Fruit fly (Drosophila melanogaster): ENCODE measurements around the gene ArgRS.
A peak's percentile ranks its signal among the peaks of the same experiment; 100 is the strongest.

The ArgRS gene

DNA sequence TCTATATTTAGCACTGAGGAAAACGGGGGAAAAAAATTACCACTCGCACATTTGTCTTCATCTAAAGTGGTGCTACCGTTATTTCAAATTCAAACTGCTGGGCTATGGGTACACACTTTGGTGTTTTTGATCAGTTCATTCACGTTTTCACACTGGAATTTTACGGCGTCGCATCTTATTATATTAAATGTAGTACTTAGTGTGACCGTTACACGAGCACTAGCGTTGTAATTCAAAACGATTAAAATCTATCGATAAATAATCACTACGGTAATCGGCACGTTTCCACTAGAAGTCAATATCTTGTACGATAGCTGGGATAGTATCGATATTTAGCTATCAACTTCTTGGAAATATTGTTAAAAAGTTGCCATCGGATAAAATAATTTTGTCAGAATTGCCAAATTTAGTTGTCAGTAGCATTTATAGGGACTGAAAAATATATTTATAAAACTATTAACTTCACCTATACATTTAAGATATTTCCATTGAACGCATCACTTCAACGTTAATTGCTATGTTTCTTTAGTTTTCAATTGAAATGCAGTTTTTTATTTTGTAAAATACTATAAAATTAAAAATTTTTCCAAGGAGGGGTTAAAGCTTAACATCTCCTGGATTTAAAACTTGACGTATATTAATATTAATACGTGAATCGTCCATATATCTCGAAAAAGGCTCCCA, 13.8 kb upstream of the ArgRS start, which contains the start of the genes CG46440 and Myb (continued):
- TF ChIP-seq pnt (GFP tag; optimal IDR thresholded peaks at IDR 0.05) (no peak), CG6689 (GFP tag; IDR thresholded peaks at IDR 0.05) (no peak), pzg (GFP tag; optimal IDR thresholded peaks at IDR 0.05) (peak; percentile 68), mld (GFP tag; IDR thresholded peaks at IDR 0.05; ENCODE audit: partially characterized antibody) (peak; percentile 75)

DNA sequence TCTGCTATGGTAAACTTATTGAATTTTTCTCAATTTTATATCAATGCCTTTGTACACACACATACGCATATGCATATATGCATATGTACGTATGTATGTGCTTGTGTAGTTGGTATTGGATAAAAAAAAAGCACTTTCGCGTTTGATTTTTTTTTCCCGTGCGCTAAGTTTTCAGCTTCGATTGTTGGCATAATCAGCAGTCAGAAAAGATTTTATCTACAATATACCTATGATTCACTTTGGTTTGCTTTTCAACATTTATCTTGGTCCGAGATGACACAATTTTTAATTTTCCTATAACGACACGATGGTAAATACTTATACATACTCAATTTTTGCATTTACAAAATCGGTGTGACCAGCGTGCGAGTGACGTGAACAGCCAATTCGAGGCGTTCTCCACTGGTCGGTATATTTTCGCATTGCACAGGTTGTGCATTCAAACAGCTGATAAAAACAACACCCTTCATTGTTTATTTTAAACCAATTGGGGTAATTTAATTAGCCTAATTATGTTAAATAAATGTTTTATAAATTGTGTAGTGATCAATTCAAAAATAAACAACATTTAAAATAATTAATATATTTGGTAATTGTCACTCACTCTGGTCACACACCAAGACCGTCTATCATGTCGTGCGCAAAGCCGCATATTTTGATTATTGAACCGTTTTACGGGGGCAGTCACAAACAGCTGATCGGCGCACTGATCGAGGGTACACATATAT, 9.0 kb upstream of the ArgRS start, which contains the start of the genes UBL3 and CG15914:
Gene UBL3 (minus strand): TSS at position 361 of the 728 bp plus-strand sequence.
Gene CG15914 (plus strand): TSS at position 607 of the 728 bp plus-strand sequence.
- TF ChIP-seq CG10147 (GFP tag; optimal IDR thresholded peaks at IDR 0.05) (no peak), Myb (GFP tag; optimal IDR thresholded peaks at IDR 0.05) (peak; percentile 10), aop (GFP tag; IDR thresholded peaks at IDR 0.05) (no peak), D19A (tag; optimal IDR thresholded peaks at IDR 0.05) (peak; percentile 25), CG10209 (GFP tag; optimal IDR thresholded peaks at IDR 0.05) (no peak), Mrtf (GFP tag; IDR thresholded peaks at IDR 0.05) (no peak), ewg (GFP tag; optimal IDR thresholded peaks at IDR 0.05) (peak; percentile 60), CG8290 (GFP tag; optimal IDR thresholded peaks at IDR 0.05) (no peak), CG8290 (tag; optimal IDR thresholded peaks at IDR 0.05) (peak in 1 of 2 experiments; percentile 9), Nf-YC (tag; optimal IDR thresholded peaks at IDR 0.05) (peak; percentile 49), CG8924 (tag; optimal IDR thresholded peaks at IDR 0.05) (peak; percentile 44), zf30C (GFP tag; optimal IDR thresholded peaks at IDR 0.05) (no peak), Max (GFP tag; optimal IDR thresholded peaks at IDR 0.05) (peak; percentile 24), Med (GFP tag) (peak; percentile 57), bcd (GFP tag; optimal IDR thresholded peaks at IDR 0.05) (no peak), tin (GFP tag; optimal IDR thresholded peaks at IDR 0.05) (no peak), sens (GFP tag) (peak; percentile 76), CG7786 (GFP tag; optimal IDR thresholded peaks at IDR 0.05) (no peak), ems (GFP tag; optimal IDR thresholded peaks at IDR 0.05) (no peak), Dref (GFP tag; IDR thresholded peaks at IDR 0.05) (peak; percentile 32), CkIIα-i1 (GFP tag; IDR thresholded peaks at IDR 0.05) (no peak), MBD-R2 (GFP tag; IDR thresholded peaks at IDR 0.05) (peak; percentile 45), nom (GFP tag; optimal IDR thresholded peaks at IDR 0.05) (peak; percentile 15), pzg (GFP tag; optimal IDR thresholded peaks at IDR 0.05) (peak; percentile 81), CG14710 (tag; optimal IDR thresholded peaks at IDR 0.05) (peak; percentile 72), fu2 (GFP tag; optimal IDR thresholded peaks at IDR 0.05) (no peak), twi (tag; optimal IDR thresholded peaks at IDR 0.05) (peak; percentile 14), CG2889 (GFP tag; IDR thresholded peaks at IDR 0.05) (no peak), CG9727 (GFP tag; optimal IDR thresholded peaks at IDR 0.05) (peak; percentile 39), Pdp1 (GFP tag; optimal IDR thresholded peaks at IDR 0.05) (peak in 1 of 2 experiments; percentile 53), CG9797 (GFP tag; optimal IDR thresholded peaks at IDR 0.05) (peak; percentile 95), CG18262 (tag; optimal IDR thresholded peaks at IDR 0.05) (no peak), CG4617 (GFP tag; optimal IDR thresholded peaks at IDR 0.05; ENCODE audit: borderline replicate concordance) (peak; percentile 25), CG7357 (GFP tag; IDR thresholded peaks at IDR 0.05) (0 out of 3 replicates have a peak, but pooled peaks have one; percentile 22), lola (GFP tag; optimal IDR thresholded peaks at IDR 0.05) (peak in 1 of 3 experiments; percentile 4), CG8765 (GFP tag; IDR thresholded peaks at IDR 0.05) (no peak), CG10267 (tag; optimal IDR thresholded peaks at IDR 0.05) (peak; percentile 34), CG2712 (tag; optimal IDR thresholded peaks at IDR 0.05) (peak; percentile 41), E2f2 (GFP tag; IDR thresholded peaks at IDR 0.05) (peak; percentile 60), Stat92E (GFP tag; optimal IDR thresholded peaks at IDR 0.05) (peak in 1 of 3 experiments; percentile 13), CG12071 (GFP tag; optimal IDR thresholded peaks at IDR 0.05) (no peak), unc-4 (GFP tag; IDR thresholded peaks at IDR 0.05; ENCODE audit: partially characterized antibody) (0 out of 2 replicates have a peak, but pooled peaks have one; percentile 34), CG15011 (GFP tag; optimal IDR thresholded peaks at IDR 0.05) (no peak)
